Fruit fly (Drosophila melanogaster) whole organism, prepupa: Measurements from ENCODE around the gene CG7341.

Source experiments
- Blimp-1 ChIP-seq: fragments of 200-800 bp; sonication (Bioruptor generic); optimal IDR thresholded peaks from 3 replicates; lab custom pipeline; 2017; ENCODE audit warnings: missing biosample characterization, missing genetic modification characterization, mild to moderate bottlenecking, moderate library complexity, missing genetic modification reagents
- CG11294 ChIP-seq: fragments of 200-800 bp; sonication (Bioruptor generic); IDR thresholded peaks from 2 replicates; pipeline ENCODE4 v1.3.6; 2022; ENCODE audit warnings: missing biosample characterization, missing genetic modification characterization
- CG11762 ChIP-seq: fragments of 200-800 bp; sonication (Bioruptor generic); optimal IDR thresholded peaks from 3 replicates; lab custom pipeline; 2016; ENCODE audit warnings: missing biosample characterization, missing genetic modification characterization; ENCODE audit not compliant: insufficient read depth
- CG11902 ChIP-seq: fragments of 200-800 bp; sonication (Bioruptor generic); optimal IDR thresholded peaks from 3 replicates; lab custom pipeline; 2016; ENCODE audit warnings: missing biosample characterization, missing genetic modification characterization
- CG15336 ChIP-seq: fragments of 200-800 bp; sonication (Bioruptor generic); IDR thresholded peaks from 2 replicates; pipeline ENCODE4 v1.3.6; 2022; ENCODE audit warnings: missing biosample characterization, missing genetic modification characterization
- CG16779 ChIP-seq: fragments of 200-800 bp; sonication (Bioruptor generic); optimal IDR thresholded peaks from 3 replicates; lab custom pipeline; 2017; ENCODE audit warnings: missing biosample characterization, mild to moderate bottlenecking, missing genetic modification characterization
- CG3032 ChIP-seq: fragments of 200-800 bp; optimal IDR thresholded peaks from 2 replicates; lab custom pipeline; 2019; ENCODE audit warnings: missing biosample characterization, mild to moderate bottlenecking, missing genetic modification characterization, moderate library complexity
- CG32006 ChIP-seq: fragments of 200-800 bp; sonication (Bioruptor generic); optimal IDR thresholded peaks from 3 replicates; lab custom pipeline; 2017; ENCODE audit warnings: missing biosample characterization, mild to moderate bottlenecking, missing genetic modification characterization
- CG3919 ChIP-seq: fragments of 200-800 bp; sonication (Bioruptor generic); optimal IDR thresholded peaks from 3 replicates; lab custom pipeline; 2016; ENCODE audit warnings: missing biosample characterization, missing genetic modification characterization
- CG6163 ChIP-seq: fragments of 200-800 bp; sonication (Bioruptor generic); IDR thresholded peaks from 3 replicates; pipeline ENCODE4 v1.3.6; 2022; ENCODE audit warnings: missing biosample characterization, missing genetic modification characterization
- CG6808 ChIP-seq: fragments of 200-800 bp; sonication (Bioruptor generic); optimal IDR thresholded peaks from 3 replicates; lab custom pipeline; 2017; ENCODE audit warnings: missing biosample characterization, missing genetic modification characterization, mild to moderate bottlenecking, moderate library complexity, missing genetic modification reagents
- CG6854 ChIP-seq: fragments of 200-800 bp; sonication (Bioruptor generic); optimal IDR thresholded peaks from 2 replicates; lab custom pipeline; 2017; ENCODE audit warnings: missing biosample characterization, mild to moderate bottlenecking, missing genetic modification characterization
- CG8119 ChIP-seq: fragments of 200-800 bp; sonication (Bioruptor generic); IDR thresholded peaks from 3 replicates; pipeline ENCODE4 v1.3.6; 2022; ENCODE audit warnings: missing biosample characterization, missing genetic modification characterization
- CG8319 ChIP-seq: fragments of 200-800 bp; sonication (Bioruptor generic); optimal IDR thresholded peaks from 3 replicates; lab custom pipeline; 2016; ENCODE audit warnings: missing biosample characterization, missing genetic modification characterization
- CG8632 ChIP-seq: fragments of 200-800 bp; sonication (Bioruptor generic); optimal IDR thresholded peaks from 3 replicates; lab custom pipeline; 2016; ENCODE audit warnings: missing biosample characterization, missing genetic modification characterization
- CG9139 ChIP-seq: fragments of 200-800 bp; sonication (Bioruptor generic); optimal IDR thresholded peaks from 3 replicates; lab custom pipeline; 2017; ENCODE audit warnings: missing biosample characterization, mild to moderate bottlenecking, missing genetic modification characterization
- Eip75B ChIP-seq: fragments of 200-800 bp; sonication (Bioruptor generic); optimal IDR thresholded peaks from 3 replicates; lab custom pipeline; 2016; ENCODE audit warnings: missing biosample characterization, missing genetic modification characterization
- Eip78C ChIP-seq: fragments of 200-800 bp; sonication (Bioruptor generic); peaks from one replicate; lab custom pipeline; 2016; ENCODE audit warnings: missing biosample characterization, missing genetic modification characterization
- Eip93F ChIP-seq: fragments of 200-800 bp; sonication (Bioruptor generic); optimal IDR thresholded peaks from 2 replicates; lab custom pipeline; 2016; ENCODE audit warnings: missing biosample characterization, mild to moderate bottlenecking, missing genetic modification characterization
- Ets96B ChIP-seq: fragments of 200-800 bp; optimal IDR thresholded peaks from 2 replicates; lab custom pipeline; 2019; ENCODE audit warnings: missing biosample characterization, mild to moderate bottlenecking, missing genetic modification characterization, moderate library complexity
- Gug ChIP-seq: fragments of 200-800 bp; sonication (Bioruptor generic); IDR thresholded peaks from 2 replicates; pipeline ENCODE4 v1.3.6; 2022; ENCODE audit warnings: missing biosample characterization, missing genetic modification characterization
- Hr39 ChIP-seq: fragments of 200-800 bp; sonication (Bioruptor generic); optimal IDR thresholded peaks from 2 replicates; lab custom pipeline; 2016; ENCODE audit warnings: missing biosample characterization, missing genetic modification characterization
- Lpt ChIP-seq: fragments of 200-800 bp; sonication (Bioruptor generic); optimal IDR thresholded peaks from 3 replicates; lab custom pipeline; 2016; ENCODE audit warnings: missing biosample characterization, missing genetic modification characterization
- Met ChIP-seq: fragments of 200-800 bp; sonication (Bioruptor generic); optimal IDR thresholded peaks from 3 replicates; lab custom pipeline; 2016; ENCODE audit warnings: missing biosample characterization, missing genetic modification characterization
- OdsH ChIP-seq: fragments of 200-800 bp; sonication (Bioruptor generic); optimal IDR thresholded peaks from 3 replicates; lab custom pipeline; 2016; ENCODE audit warnings: missing biosample characterization, missing genetic modification characterization
- Smox ChIP-seq: fragments of 200-800 bp; sonication (Bioruptor generic); optimal IDR thresholded peaks from 3 replicates; lab custom pipeline; 2016; ENCODE audit warnings: missing biosample characterization, missing genetic modification characterization
- Sox102F ChIP-seq: fragments of 200-800 bp; sonication (Bioruptor generic); optimal IDR thresholded peaks from 2 replicates; lab custom pipeline; 2016; ENCODE audit warnings: missing biosample characterization, mild to moderate bottlenecking, missing genetic modification characterization
- Sox14 ChIP-seq: fragments of 200-800 bp; sonication (Bioruptor generic); optimal IDR thresholded peaks from 3 replicates; lab custom pipeline; 2016; ENCODE audit warnings: missing biosample characterization, missing genetic modification characterization
- achi ChIP-seq: fragments of 200-800 bp; sonication (Bioruptor generic); optimal IDR thresholded peaks from 3 replicates; lab custom pipeline; 2016; ENCODE audit warnings: missing biosample characterization, missing genetic modification characterization
- acj6 ChIP-seq: fragments of 200-800 bp; sonication (Bioruptor generic); optimal IDR thresholded peaks from 3 replicates; lab custom pipeline; 2016; ENCODE audit warnings: missing biosample characterization, missing genetic modification characterization
- dac ChIP-seq: fragments of 200-800 bp; sonication (Bioruptor generic); optimal IDR thresholded peaks from 2 replicates; lab custom pipeline; 2017; ENCODE audit warnings: missing biosample characterization, mild to moderate bottlenecking, missing genetic modification characterization
- dsx ChIP-seq: fragments of 200-800 bp; optimal IDR thresholded peaks from 3 replicates; lab custom pipeline; 2019; ENCODE audit warnings: missing biosample characterization, mild to moderate bottlenecking, missing genetic modification characterization, moderate library complexity; ENCODE audit not compliant: poor library complexity, severe bottlenecking
- eg ChIP-seq: fragments of 200-800 bp; sonication (Bioruptor generic); IDR thresholded peaks from 3 replicates; pipeline ENCODE4 v1.3.6; 2022; ENCODE audit warnings: missing biosample characterization, missing genetic modification characterization
- esn ChIP-seq: fragments of 200-800 bp; sonication (Bioruptor generic); optimal IDR thresholded peaks from 2 replicates; lab custom pipeline; 2016; ENCODE audit warnings: missing biosample characterization, mild to moderate bottlenecking, missing genetic modification characterization, moderate library complexity
- fd85E ChIP-seq: fragments of 200-800 bp; sonication (Bioruptor generic); optimal IDR thresholded peaks from 3 replicates; lab custom pipeline; 2016; ENCODE audit warnings: missing biosample characterization, missing genetic modification characterization
- fkh ChIP-seq: fragments of 200-800 bp; sonication (Bioruptor generic); optimal IDR thresholded peaks from 3 replicates; lab custom pipeline; 2017; ENCODE audit warnings: missing biosample characterization, mild to moderate bottlenecking, missing genetic modification characterization, moderate library complexity
- net ChIP-seq: fragments of 200-800 bp; sonication (Bioruptor generic); optimal IDR thresholded peaks from 3 replicates; lab custom pipeline; 2016; ENCODE audit warnings: missing biosample characterization, missing genetic modification characterization
- spab ChIP-seq: fragments of 200-800 bp; sonication (Bioruptor generic); optimal IDR thresholded peaks from 2 replicates; lab custom pipeline; 2017; ENCODE audit warnings: missing biosample characterization, mild to moderate bottlenecking, missing genetic modification characterization, missing genetic modification reagents
- ss ChIP-seq, 2 experiments: fragments of 200-800 bp; sonication (Bioruptor generic); optimal IDR thresholded peaks; 2 replicates in 1 of 2; 3 replicates in 1 of 2; lab custom pipeline; 2017 to 2018; ENCODE audit warnings: mild to moderate bottlenecking in 2 of 2, missing biosample characterization in 2 of 2, missing genetic modification characterization in 2 of 2, moderate library complexity in 1 of 2
- svp ChIP-seq: fragments of 200-800 bp; sonication (Bioruptor generic); peaks from one replicate; lab custom pipeline; 2016; ENCODE audit warnings: missing biosample characterization, missing genetic modification characterization
- topi ChIP-seq: fragments of 200-800 bp; sonication (Bioruptor generic); optimal IDR thresholded peaks from 3 replicates; lab custom pipeline; 2016; ENCODE audit warnings: missing biosample characterization, missing genetic modification characterization
- vri ChIP-seq: fragments of 200-800 bp; sonication (Bioruptor generic); optimal IDR thresholded peaks from 3 replicates; lab custom pipeline; 2016; ENCODE audit warnings: missing biosample characterization, mild to moderate bottlenecking, missing genetic modification characterization

Gene CG7341

dm6 chr3L:18102161-18102565, 10.6 kb upstream of the CG7341 start:
- 0 out of 3 replicates have a peak, but pooled peaks have one; percentile 22 for TF ChIP-seq CG8119 (GFP tag; lab: Robert Waterston, UW)
- TF ChIP-seq Met (GFP tag; lab: Kevin White, UChicago) = peak; percentile 31
- TF ChIP-seq esn (GFP tag; lab: Kevin White, UChicago) = peak; percentile 23
- TF ChIP-seq svp (GFP tag; lab: Kevin White, UChicago) = no peak
- peak; percentile 7 for TF ChIP-seq CG8632 (GFP tag; lab: Kevin White, UChicago)
- TF ChIP-seq net (GFP tag; lab: Kevin White, UChicago) = no peak
- TF ChIP-seq Sox102F = peak; percentile 11
- TF ChIP-seq Eip78C (GFP tag; lab: Kevin White, UChicago) = peak; percentile 33
- TF ChIP-seq CG15336 (GFP tag; lab: Robert Waterston, UW) = peak; percentile 36; the same call in 1 of the 2 replicates
- peak; percentile 71 for TF ChIP-seq Blimp-1 (GFP tag; lab: Kevin White, UChicago)
- no peak for TF ChIP-seq CG16779
- no peak for TF ChIP-seq CG11294
- peak; percentile 7 for TF ChIP-seq OdsH (GFP tag; lab: Kevin White, UChicago)

dm6 chr3L:18105343-18106020, 7.3 kb upstream of the CG7341 start:
- TF ChIP-seq dac (GFP tag; lab: Kevin White, UChicago) (no peak), Eip93F (GFP tag; lab: Kevin White, UChicago) (no peak), CG11762 (GFP tag; lab: Kevin White, UChicago) (no peak), fkh (GFP tag; lab: Kevin White, UChicago) (peak; percentile 17), Blimp-1 (GFP tag; lab: Kevin White, UChicago) (no peak), CG6163 (GFP tag; lab: Robert Waterston, UW) (peak; percentile 51; the same call in 2 of the 3 replicates), CG6808 (peak; percentile 14), CG16779 (no peak), ss (GFP tag; optimal IDR thresholded peaks at IDR 0.05; lab: Kevin White, UChicago) (peak in 1 of 2 experiments; percentile 35), CG11902 (GFP tag; lab: Kevin White, UChicago) (no peak)

DNA sequence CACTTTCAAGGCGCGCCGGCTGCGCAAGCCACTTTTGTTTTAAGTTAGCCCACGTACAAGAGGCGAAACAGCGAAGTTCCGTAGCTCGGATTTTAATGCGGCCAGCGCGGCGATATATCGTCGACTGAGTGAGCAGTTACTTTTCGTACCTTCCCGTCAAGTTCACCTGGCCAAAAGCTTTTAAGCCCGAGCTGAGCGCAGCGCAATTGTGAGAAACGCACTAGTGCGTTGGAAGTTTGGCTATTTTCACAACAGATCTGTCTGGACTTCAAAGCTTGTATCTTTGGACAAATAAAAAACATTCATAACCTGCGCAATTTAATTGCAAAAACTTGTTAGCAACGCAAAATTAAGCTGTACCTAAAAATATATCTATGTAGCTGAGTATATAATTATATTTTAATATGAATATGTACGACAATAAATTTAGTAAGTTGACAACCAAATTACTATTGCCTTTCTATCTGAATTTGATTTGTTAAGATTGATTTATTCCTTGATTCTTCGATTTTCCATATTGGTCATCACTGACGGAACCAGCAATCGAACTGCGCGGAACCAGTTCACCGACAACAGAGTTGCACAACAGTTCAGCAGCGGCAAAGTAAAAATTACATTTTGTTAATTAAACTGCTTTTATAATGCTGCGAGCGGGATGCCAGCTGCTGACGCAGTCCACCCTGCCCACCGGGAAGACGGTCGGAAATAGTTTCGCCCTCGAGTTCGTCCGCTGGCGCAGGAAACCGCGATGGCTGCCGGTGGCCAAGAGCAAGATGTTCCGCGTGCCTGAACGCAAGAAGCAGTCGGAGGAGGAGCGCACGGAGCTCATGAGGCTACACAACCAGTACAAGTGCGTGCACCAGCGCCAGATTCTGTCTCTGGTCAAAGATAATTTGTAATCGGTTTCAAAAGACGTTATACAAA, 6.5 kb upstream of the CG7341 start, which contains the start of the genes CG13698 and mRpS26:
Gene CG13698 (minus strand): TSS at position 129 of the 924 bp plus-strand sequence.
Gene mRpS26 (plus strand): TSS at position 559 of the 924 bp plus-strand sequence.
- TF ChIP-seq Hr39 (peak; percentile 55), topi (peak; percentile 55), CG32006 (GFP tag; lab: Kevin White, UChicago) (peak; percentile 75), CG8119 (GFP tag; lab: Robert Waterston, UW) (peak; percentile 37; the same call in 1 of the 3 replicates), Smox (GFP tag; lab: Kevin White, UChicago) (peak; percentile 59), CG6854 (GFP tag; lab: Kevin White, UChicago) (peak; percentile 3), eg (GFP tag; lab: Robert Waterston, UW) (peak; percentile 52; the same call in 2 of the 3 replicates), Eip75B (GFP tag; lab: Kevin White, UChicago) (peak; percentile 50), spab (GFP tag; lab: Kevin White, UChicago) (no peak), CG3032 (peak; percentile 81), dac (GFP tag; lab: Kevin White, UChicago) (peak; percentile 55), svp (GFP tag; lab: Kevin White, UChicago) (no peak), CG9139 (GFP tag; lab: Kevin White, UChicago) (no peak), CG15336 (GFP tag; lab: Robert Waterston, UW) (no peak), Sox14 (GFP tag; lab: Kevin White, UChicago) (peak; percentile 34), Ets96B (tag; lab: Kevin White, UChicago) (peak; percentile 64), CG11762 (GFP tag; lab: Kevin White, UChicago) (peak; percentile 31), CG3919 (GFP tag; lab: Kevin White, UChicago) (peak; percentile 46), CG6808 (peak; percentile 67), acj6 (peak; percentile 74), Gug (GFP tag; lab: Robert Waterston, UW) (peak; percentile 49; the same call in 1 of the 2 replicates), CG8319 (GFP tag; lab: Kevin White, UChicago) (peak; percentile 38), dsx (peak; percentile 96), fd85E (no peak), vri (GFP tag; lab: Kevin White, UChicago) (peak; percentile 4), Lpt (GFP tag; lab: Kevin White, UChicago) (peak; percentile 12), achi (GFP tag; lab: Kevin White, UChicago) (peak; percentile 67), net (GFP tag; lab: Kevin White, UChicago) (peak; percentile 1), CG11902 (GFP tag; lab: Kevin White, UChicago) (peak; percentile 46), Met (GFP tag; lab: Kevin White, UChicago) (no peak), fkh (GFP tag; lab: Kevin White, UChicago) (peak; percentile 50), CG6163 (GFP tag; lab: Robert Waterston, UW) (peak; percentile 18; the same call in 2 of the 3 replicates)
